Worm (Caenorhabditis elegans) whole organism, late embryonic: ENCODE results near the gene F13C5.2.

Source experiments
- mec-3 ChIP-seq: sonication (generic microtip); optimal IDR thresholded peaks from 2 replicates; lab custom pipeline; 2016; ENCODE audit warnings: borderline replicate concordance, missing genetic modification characterization, missing compliant biosample characterization
- unc-3 ChIP-seq, 2 experiments: fragments of 200-800 bp in 1 of 2; sonication (Bioruptor generic) in 1 of 2; sonication (generic microtip) in 1 of 2; conservative IDR thresholded peaks in 1 of 2; optimal IDR thresholded peaks in 1 of 2; 2 replicates each; pipeline versions ENCODE4 v1.3.6 to Lab custom; 2016 to 2022; ENCODE audit warnings: missing compliant biosample characterization in 2 of 2, missing genetic modification characterization in 2 of 2, missing genetic modification reagents in 1 of 2

DNA sequence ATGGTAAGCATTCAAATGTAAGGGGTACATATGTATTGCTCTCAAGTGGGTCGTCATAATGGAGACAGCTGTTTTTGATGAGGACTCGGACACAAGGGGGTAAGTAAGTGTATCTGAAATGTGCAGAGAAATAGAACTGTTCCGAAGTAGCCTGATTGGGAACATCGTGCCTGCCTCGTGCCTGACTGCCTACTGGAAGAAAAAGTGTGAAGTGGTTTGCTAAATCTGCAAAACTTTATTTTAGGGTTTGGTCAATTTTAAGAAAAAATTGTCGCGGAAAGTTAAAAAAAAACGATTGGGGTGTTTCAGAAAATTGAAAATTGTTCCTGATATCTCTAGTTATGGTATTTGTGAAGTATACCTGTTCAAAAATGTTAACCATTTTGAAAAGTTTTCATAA is 36.6 kb upstream of the F13C5.2 start, which contains the start of gene hlh-19:
- TF ChIP-seq mec-3 (tag; lab: Kevin White, UChicago) = no peak
- TF ChIP-seq unc-3 (GFP tag; conservative IDR thresholded peaks at IDR 0.05; lab: Robert Waterston, UW) = no peak
- no peak for TF ChIP-seq unc-3 (tag; optimal IDR thresholded peaks at IDR 0.05; lab: Kevin White, UChicago)
